Fruit fly (Drosophila melanogaster) whole organism, embryonic: ENCODE data around the gene CG31077.

Source experiments
- Ada2b ChIP-seq: fragments of 200-800 bp; sonication (Bioruptor generic); IDR thresholded peaks from 2 replicates; pipeline ENCODE4 v1.3.6; 2022; ENCODE audit warnings: missing biosample characterization, missing genetic modification characterization
- Awh ChIP-seq: fragments of 200-800 bp; sonication (Bioruptor generic); IDR thresholded peaks from 2 replicates; pipeline ENCODE4, ENCODE4 v1.3.6; 2022; ENCODE audit warnings: missing biosample characterization, missing genetic modification characterization
- Blimp-1 ChIP-seq: fragments of 200-800 bp; sonication (Bioruptor generic); optimal IDR thresholded peaks from 3 replicates; lab custom pipeline; 2018; ENCODE audit warnings: missing biosample characterization, missing genetic modification characterization, mild to moderate bottlenecking, moderate library complexity, missing genetic modification reagents
- CG10267 ChIP-seq: fragments of 200-800 bp; sonication (Bioruptor generic); optimal IDR thresholded peaks from 2 replicates; lab custom pipeline; 2018; ENCODE audit warnings: missing biosample characterization, mild to moderate bottlenecking, missing genetic modification characterization, moderate library complexity
- CG11093 ChIP-seq: fragments of 200-800 bp; sonication (Bioruptor generic); IDR thresholded peaks from 3 replicates; pipeline ENCODE4 v1.3.6; 2022; ENCODE audit warnings: missing biosample characterization, missing genetic modification characterization
- CG11247 ChIP-seq: fragments of 200-800 bp; sonication (Bioruptor generic); IDR thresholded peaks from 2 replicates; pipeline ENCODE4 v1.3.6; 2022; ENCODE audit warnings: missing biosample characterization, missing genetic modification characterization
- CG11456 ChIP-seq: fragments of 200-800 bp; sonication (Bioruptor generic); IDR thresholded peaks from 3 replicates; pipeline ENCODE4 v1.3.6; 2022; ENCODE audit warnings: missing biosample characterization, missing genetic modification characterization
- CG11723 ChIP-seq: fragments of 200-800 bp; sonication (Bioruptor generic); optimal IDR thresholded peaks from 2 replicates; lab custom pipeline; 2017; ENCODE audit warnings: missing biosample characterization, mild to moderate bottlenecking, missing genetic modification characterization
- CG12236 ChIP-seq: fragments of 200-800 bp; sonication (Bioruptor generic); optimal IDR thresholded peaks from 2 replicates; lab custom pipeline; 2016; ENCODE audit warnings: missing biosample characterization, missing genetic modification characterization
- CG14965 ChIP-seq: fragments of 200-800 bp; sonication (Bioruptor generic); optimal IDR thresholded peaks from 2 replicates; lab custom pipeline; 2016; ENCODE audit warnings: missing biosample characterization, missing genetic modification characterization, borderline replicate concordance
- CG15073 ChIP-seq: fragments of 200-800 bp; sonication (Bioruptor generic); optimal IDR thresholded peaks from 2 replicates; lab custom pipeline; 2016; ENCODE audit warnings: missing biosample characterization, missing genetic modification characterization
- CG16779 ChIP-seq: fragments of 200-800 bp; sonication (Bioruptor generic); IDR thresholded peaks from 2 replicates; pipeline ENCODE4 v1.3.6; 2022; ENCODE audit warnings: missing biosample characterization, missing genetic modification characterization
- CG17361 ChIP-seq: fragments of 200-800 bp; sonication (Bioruptor generic); IDR thresholded peaks from 3 replicates; pipeline ENCODE4 v1.3.6; 2022; ENCODE audit warnings: missing biosample characterization, missing genetic modification characterization
- CG17802 ChIP-seq: fragments of 200-800 bp; sonication (Bioruptor generic); optimal IDR thresholded peaks from 2 replicates; lab custom pipeline; 2018; ENCODE audit warnings: missing biosample characterization, mild to moderate bottlenecking, missing genetic modification characterization, moderate library complexity
- CG31388 ChIP-seq: fragments of 200-800 bp; sonication (Bioruptor generic); optimal IDR thresholded peaks from 2 replicates; lab custom pipeline; 2016; ENCODE audit warnings: missing biosample characterization, missing genetic modification characterization
- CG34224 ChIP-seq: fragments of 200-800 bp; sonication (Bioruptor generic); IDR thresholded peaks from 3 replicates; pipeline ENCODE4 v1.3.6; 2022; ENCODE audit warnings: missing biosample characterization, missing genetic modification characterization; ENCODE audit not compliant: partially characterized antibody
- CG4360 ChIP-seq: fragments of 200-800 bp; sonication (Bioruptor generic); IDR thresholded peaks from 2 replicates; pipeline ENCODE4 v1.3.6; 2022; ENCODE audit warnings: missing biosample characterization, missing genetic modification characterization
- CG6175 ChIP-seq: fragments of 200-800 bp; sonication (Bioruptor generic); IDR thresholded peaks from 3 replicates; pipeline ENCODE4 v1.3.6; 2022; ENCODE audit warnings: missing biosample characterization, missing genetic modification characterization
- CG6813 ChIP-seq: fragments of 200-800 bp; sonication (Bioruptor generic); optimal IDR thresholded peaks from 2 replicates; lab custom pipeline; 2017; ENCODE audit warnings: missing biosample characterization, missing genetic modification characterization, mild to moderate bottlenecking, moderate library complexity, missing genetic modification reagents
- CG9727 ChIP-seq: fragments of 200-800 bp; sonication (Bioruptor generic); optimal IDR thresholded peaks from 3 replicates; lab custom pipeline; 2017; ENCODE audit warnings: missing biosample characterization, mild to moderate bottlenecking, missing genetic modification characterization
- Dbx ChIP-seq: fragments of 200-800 bp; sonication (Bioruptor generic); IDR thresholded peaks from 3 replicates; pipeline ENCODE4 v1.3.6; 2022; ENCODE audit warnings: missing biosample characterization, missing genetic modification characterization
- Jarid2 ChIP-seq: fragments of 200-800 bp; sonication (Bioruptor generic); optimal IDR thresholded peaks from 3 replicates; lab custom pipeline; 2017; ENCODE audit warnings: mild to moderate bottlenecking, missing biosample characterization, missing genetic modification reagents, missing genetic modification characterization
- Lim3 ChIP-seq: fragments of 200-800 bp; sonication (Bioruptor generic); IDR thresholded peaks from 2 replicates; pipeline ENCODE4 v1.3.6; 2022; ENCODE audit warnings: missing biosample characterization, missing genetic modification characterization
- MTF-1 ChIP-seq: fragments of 200-800 bp; sonication (Bioruptor generic); optimal IDR thresholded peaks from 2 replicates; lab custom pipeline; 2018; ENCODE audit warnings: missing biosample characterization, mild to moderate bottlenecking, missing genetic modification characterization, borderline replicate concordance
- Neu2 ChIP-seq: fragments of 200-800 bp; sonication (Bioruptor generic); optimal IDR thresholded peaks from 3 replicates; lab custom pipeline; 2016; ENCODE audit warnings: missing biosample characterization, missing genetic modification characterization, borderline replicate concordance
- Oaz ChIP-seq: fragments of 200-800 bp; sonication (Bioruptor generic); IDR thresholded peaks from 2 replicates; pipeline ENCODE4 v1.3.6; 2022; ENCODE audit warnings: missing biosample characterization, missing genetic modification characterization
- Ravus ChIP-seq: fragments of 200-800 bp; sonication (Bioruptor generic); IDR thresholded peaks from 2 replicates; pipeline ENCODE4 v1.3.6; 2022; ENCODE audit warnings: missing biosample characterization, missing genetic modification characterization
- Rfx ChIP-seq: fragments of 200-800 bp; sonication (Bioruptor generic); IDR thresholded peaks from 2 replicates; pipeline ENCODE4 v1.3.6; 2022; ENCODE audit warnings: missing biosample characterization, missing genetic modification characterization
- Stat92E ChIP-seq, 3 experiments: fragments of >200 bp in 2 of 3; fragments of 200-800 bp in 1 of 3; sonication (Bioruptor generic) in 1 of 3; optimal IDR thresholded peaks; 2 replicates each; lab custom pipeline; 2017 to 2019; ENCODE audit warnings: missing biosample characterization in 3 of 3, missing genetic modification characterization in 3 of 3, mild to moderate bottlenecking in 1 of 3, moderate library complexity in 1 of 3
- cg ChIP-seq: fragments of 200-800 bp; sonication (Bioruptor generic); optimal IDR thresholded peaks from 3 replicates; lab custom pipeline; 2019; ENCODE audit warnings: missing biosample characterization, mild to moderate bottlenecking, missing genetic modification characterization, moderate library complexity
- croc ChIP-seq: fragments of 200-800 bp; sonication (Bioruptor generic); conservative IDR thresholded peaks from 3 replicates; pipeline ENCODE4 v1.3.6; 2022; ENCODE audit warnings: missing biosample characterization, missing genetic modification characterization
- crp ChIP-seq, 2 experiments: fragments of 200-800 bp; sonication (Bioruptor generic); optimal IDR thresholded peaks; 2 replicates in 1 of 2; 3 replicates in 1 of 2; lab custom pipeline; 2017; ENCODE audit warnings: missing biosample characterization in 2 of 2, missing genetic modification characterization in 2 of 2, mild to moderate bottlenecking in 1 of 2, moderate library complexity in 1 of 2
- dmrt11E ChIP-seq: fragments of 200-800 bp; sonication (Bioruptor generic); optimal IDR thresholded peaks from 3 replicates; lab custom pipeline; 2018; ENCODE audit warnings: missing biosample characterization, mild to moderate bottlenecking, missing genetic modification characterization, moderate library complexity
- esg ChIP-seq: fragments of 200-800 bp; sonication (Bioruptor generic); conservative IDR thresholded peaks from 2 replicates; pipeline ENCODE4 v1.3.6; 2022; ENCODE audit warnings: missing biosample characterization, missing genetic modification characterization
- eyg ChIP-seq: fragments of 200-800 bp; sonication (Bioruptor generic); optimal IDR thresholded peaks from 3 replicates; lab custom pipeline; 2016; ENCODE audit warnings: missing biosample characterization, missing genetic modification characterization
- fd3F ChIP-seq: fragments of 200-800 bp; sonication (Bioruptor generic); optimal IDR thresholded peaks from 2 replicates; lab custom pipeline; 2018; ENCODE audit warnings: missing biosample characterization, mild to moderate bottlenecking, missing genetic modification characterization, moderate library complexity
- gcm ChIP-seq: fragments of 200-800 bp; sonication (Bioruptor generic); optimal IDR thresholded peaks from 2 replicates; lab custom pipeline; 2019; ENCODE audit warnings: missing biosample characterization, mild to moderate bottlenecking, missing genetic modification characterization, moderate library complexity
- gem ChIP-seq: fragments of 200-800 bp; sonication (Bioruptor generic); optimal IDR thresholded peaks from 2 replicates; lab custom pipeline; 2019; ENCODE audit warnings: missing biosample characterization, mild to moderate bottlenecking, missing genetic modification characterization, moderate library complexity
- grau ChIP-seq: fragments of 200-800 bp; optimal IDR thresholded peaks from 3 replicates; lab custom pipeline; 2019; ENCODE audit warnings: missing biosample characterization, mild to moderate bottlenecking, missing genetic modification characterization, moderate library complexity
- hbn ChIP-seq: fragments of 200-800 bp; sonication (Bioruptor generic); IDR thresholded peaks from 2 replicates; pipeline ENCODE4 v1.3.6; 2022; ENCODE audit warnings: missing biosample characterization, missing genetic modification characterization; ENCODE audit not compliant: partially characterized antibody
- her ChIP-seq: fragments of 200-800 bp; sonication (Bioruptor generic); optimal IDR thresholded peaks from 2 replicates; lab custom pipeline; 2016; ENCODE audit warnings: missing biosample characterization, missing genetic modification characterization
- insv ChIP-seq, 2 experiments: fragments of 200-800 bp; sonication (Bioruptor generic); optimal IDR thresholded peaks; 3 replicates each; lab custom pipeline; 2016 to 2018; ENCODE audit warnings: missing biosample characterization in 2 of 2, missing genetic modification characterization in 2 of 2
- lilli ChIP-seq: fragments of 200-800 bp; sonication (Bioruptor generic); optimal IDR thresholded peaks from 3 replicates; lab custom pipeline; 2016; ENCODE audit warnings: missing biosample characterization, missing genetic modification characterization
- lmd ChIP-seq: fragments of 200-800 bp; sonication (Bioruptor generic); IDR thresholded peaks from 2 replicates; pipeline ENCODE4 v1.3.6; 2022; ENCODE audit warnings: missing biosample characterization, missing genetic modification characterization
- nmo ChIP-seq: fragments of 200-800 bp; sonication (Bioruptor generic); optimal IDR thresholded peaks from 2 replicates; lab custom pipeline; 2018; ENCODE audit warnings: missing biosample characterization, mild to moderate bottlenecking, missing genetic modification characterization, moderate library complexity
- onecut ChIP-seq: fragments of 200-800 bp; sonication (Bioruptor generic); IDR thresholded peaks from 2 replicates; pipeline ENCODE4 v1.3.6; 2022; ENCODE audit warnings: missing biosample characterization, missing genetic modification characterization
- pnt ChIP-seq: fragments of 200-800 bp; sonication (Bioruptor generic); optimal IDR thresholded peaks from 3 replicates; lab custom pipeline; 2016; ENCODE audit warnings: missing biosample characterization, missing genetic modification characterization
- twi ChIP-seq: fragments of 200-800 bp; optimal IDR thresholded peaks from 2 replicates; lab custom pipeline; 2019; ENCODE audit warnings: missing biosample characterization, mild to moderate bottlenecking, missing genetic modification characterization, moderate library complexity
- vnd ChIP-seq: fragments of 200-800 bp; sonication (Bioruptor generic); IDR thresholded peaks from 3 replicates; pipeline ENCODE4 v1.3.6; 2022; ENCODE audit warnings: missing biosample characterization, missing genetic modification characterization; ENCODE audit not compliant: partially characterized antibody

CG31077 gene

dm6 chr3R:26963747-26964174 lies 35.8 kb upstream of the CG31077 start (continued):
- TF ChIP-seq CG15073 (GFP tag; lab: Kevin White, UChicago) = no peak
- TF ChIP-seq CG11456 (GFP tag; lab: Robert Waterston, UW) = peak; percentile 70; the same call in 2 of the 3 replicates
- peak; percentile 32; the same call in 1 of the 3 replicates for TF ChIP-seq Dbx (GFP tag; lab: Robert Waterston, UW)
- no peak for TF ChIP-seq Awh
- TF ChIP-seq Ada2b (GFP tag; lab: Robert Waterston, UW) = peak; percentile 53; the same call in 1 of the 2 replicates
- TF ChIP-seq CG31388 = peak; percentile 69
- TF ChIP-seq Oaz = no peak
- no peak for TF ChIP-seq CG6175 (GFP tag; lab: Robert Waterston, UW)
- peak; percentile 9 for TF ChIP-seq twi (tag; lab: Kevin White, UChicago)
- peak; percentile 47 for TF ChIP-seq CG17802 (tag; lab: Kevin White, UChicago)
- TF ChIP-seq Stat92E (GFP tag; optimal IDR thresholded peaks at IDR 0.05; lab: Kevin White, UChicago) = no peak
- peak; percentile 84 for TF ChIP-seq nmo (GFP tag; lab: Kevin White, UChicago)
- peak; percentile 56; the same call in 1 of the 3 replicates for TF ChIP-seq CG11093
- TF ChIP-seq Lim3 = no peak
- peak; percentile 90 for TF ChIP-seq CG9727 (GFP tag; lab: Kevin White, UChicago)
- no peak for TF ChIP-seq CG34224 (GFP tag; lab: Robert Waterston, UW)
- no peak for TF ChIP-seq CG4360
- TF ChIP-seq Blimp-1 (GFP tag; lab: Kevin White, UChicago) = peak; percentile 75
- peak; percentile 72 for TF ChIP-seq lmd (GFP tag; lab: Robert Waterston, UW)
- TF ChIP-seq hbn (GFP tag; lab: Robert Waterston, UW) = 0 out of 2 replicates have a peak, but pooled peaks have one; percentile 24
- TF ChIP-seq pnt = peak; percentile 46
- TF ChIP-seq vnd (GFP tag; lab: Robert Waterston, UW) = no peak
- TF ChIP-seq Neu2 (GFP tag; lab: Kevin White, UChicago) = peak; percentile 53
- TF ChIP-seq CG10267 (tag; lab: Kevin White, UChicago) = peak; percentile 53
- TF ChIP-seq Rfx (GFP tag; lab: Robert Waterston, UW) = peak; percentile 29; the same call in 1 of the 2 replicates
- peak; percentile 27 for TF ChIP-seq CG14965 (GFP tag; lab: Kevin White, UChicago)
- peak; percentile 46 for TF ChIP-seq gcm (GFP tag; lab: Kevin White, UChicago)
- peak; percentile 64 for TF ChIP-seq gem (tag; lab: Kevin White, UChicago)
- TF ChIP-seq her = peak; percentile 35
- no peak for TF ChIP-seq crp (GFP tag; optimal IDR thresholded peaks at IDR 0.05; lab: Kevin White, UChicago)
- TF ChIP-seq onecut = peak; percentile 53
- peak; percentile 84 for TF ChIP-seq CG17361 (GFP tag; lab: Robert Waterston, UW)
- TF ChIP-seq MTF-1 (GFP tag; lab: Kevin White, UChicago) = peak; percentile 75
- peak; percentile 55 for TF ChIP-seq lilli (GFP tag; lab: Kevin White, UChicago)
- TF ChIP-seq fd3F = peak; percentile 22
- no peak for TF ChIP-seq insv (GFP tag; optimal IDR thresholded peaks at IDR 0.05; lab: Kevin White, UChicago)
- TF ChIP-seq eyg (GFP tag; lab: Kevin White, UChicago) = no peak
- no peak for TF ChIP-seq cg (GFP tag; lab: Kevin White, UChicago)
- TF ChIP-seq CG6813 (GFP tag; lab: Kevin White, UChicago) = peak; percentile 83
- peak; percentile 35 for TF ChIP-seq dmrt11E
- no peak for TF ChIP-seq Ravus (GFP tag; lab: Robert Waterston, UW)
- no peak for TF ChIP-seq CG11247 (GFP tag; lab: Robert Waterston, UW)
- peak; percentile 43; the same call in 2 of the 3 replicates for TF ChIP-seq croc (GFP tag; lab: Robert Waterston, UW)
- TF ChIP-seq CG16779 = 0 out of 2 replicates have a peak, but pooled peaks have one; percentile 19
- TF ChIP-seq grau (tag; lab: Kevin White, UChicago) = peak; percentile 59
- TF ChIP-seq CG12236 = no peak
- peak; percentile 16 for TF ChIP-seq Jarid2 (GFP tag; lab: Kevin White, UChicago)
- peak; percentile 65 for TF ChIP-seq CG11723 (GFP tag; lab: Kevin White, UChicago)
- TF ChIP-seq esg = no peak; the same call in 1 of the 2 replicates
